Fruit fly (Drosophila melanogaster) whole organism, embryonic: Measurements from ENCODE around the gene RhoGAP5A.

ENCODE experiments used
- Abd-B ChIP-seq: fragments of 200-800 bp; sonication (Bioruptor generic); optimal IDR thresholded peaks from 2 replicates; lab custom pipeline; 2018; ENCODE audit warnings: missing biosample characterization, mild to moderate bottlenecking, missing genetic modification characterization, moderate library complexity
- Aef1 ChIP-seq: fragments of 200-800 bp; sonication (Bioruptor generic); IDR thresholded peaks from 3 replicates; pipeline ENCODE4 v1.3.6; 2022; ENCODE audit warnings: missing biosample characterization, missing genetic modification characterization
- BEAF-32 ChIP-seq: fragments of 200-800 bp; sonication (Bioruptor generic); optimal IDR thresholded peaks from 3 replicates; lab custom pipeline; 2017; ENCODE audit warnings: missing biosample characterization, missing genetic modification characterization, mild to moderate bottlenecking, moderate library complexity, missing genetic modification reagents
- CG10147 ChIP-seq: fragments of 200-800 bp; sonication (Bioruptor generic); optimal IDR thresholded peaks from 2 replicates; lab custom pipeline; 2019; ENCODE audit warnings: missing biosample characterization, mild to moderate bottlenecking, missing genetic modification characterization, moderate library complexity
- CG1024 ChIP-seq: fragments of 200-800 bp; sonication (Bioruptor generic); IDR thresholded peaks from 2 replicates; pipeline ENCODE4 v1.3.6; 2022; ENCODE audit warnings: missing biosample characterization, missing genetic modification characterization
- CG10565 ChIP-seq: fragments of 200-800 bp; sonication (Bioruptor generic); optimal IDR thresholded peaks from 3 replicates; lab custom pipeline; 2016; ENCODE audit warnings: missing biosample characterization, mild to moderate bottlenecking, missing genetic modification characterization
- CG11695 ChIP-seq: fragments of 200-800 bp; sonication (Bioruptor generic); IDR thresholded peaks from 3 replicates; pipeline ENCODE4 v1.3.6; 2022; ENCODE audit warnings: missing biosample characterization, missing genetic modification characterization
- CG12071 ChIP-seq: fragments of 200-800 bp; sonication (Bioruptor generic); optimal IDR thresholded peaks from 3 replicates; lab custom pipeline; 2018; ENCODE audit warnings: missing biosample characterization, mild to moderate bottlenecking, missing genetic modification characterization
- CG12104 ChIP-seq: fragments of 200-800 bp; sonication (Bioruptor generic); optimal IDR thresholded peaks from 3 replicates; lab custom pipeline; 2016; ENCODE audit warnings: missing biosample characterization, missing genetic modification characterization
- CG12659 ChIP-seq: fragments of 200-800 bp; sonication (Bioruptor generic); optimal IDR thresholded peaks from 3 replicates; lab custom pipeline; 2017; ENCODE audit warnings: mild to moderate bottlenecking, missing biosample characterization, missing genetic modification reagents, missing genetic modification characterization
- CG13123 ChIP-seq: fragments of 200-800 bp; sonication (Bioruptor generic); optimal IDR thresholded peaks from 2 replicates; lab custom pipeline; 2016; ENCODE audit warnings: missing biosample characterization, missing genetic modification characterization
- CG13424 ChIP-seq: fragments of 200-800 bp; sonication (Bioruptor generic); optimal IDR thresholded peaks from 2 replicates; lab custom pipeline; 2019; ENCODE audit warnings: missing biosample characterization, mild to moderate bottlenecking, missing genetic modification characterization, moderate library complexity
- CG14441 ChIP-seq: fragments of 200-800 bp; sonication (Bioruptor generic); IDR thresholded peaks from 2 replicates; pipeline ENCODE4 v1.3.6; 2022; ENCODE audit warnings: missing biosample characterization, missing genetic modification characterization
- CG16815 ChIP-seq: fragments of 200-800 bp; sonication (Bioruptor generic); optimal IDR thresholded peaks from 3 replicates; lab custom pipeline; 2017; ENCODE audit warnings: missing biosample characterization, mild to moderate bottlenecking, missing genetic modification characterization
- CG18619 ChIP-seq: fragments of 200-800 bp; sonication (Bioruptor generic); optimal IDR thresholded peaks from 3 replicates; lab custom pipeline; 2017; ENCODE audit warnings: missing biosample characterization, mild to moderate bottlenecking, missing genetic modification characterization
- CG2712 ChIP-seq: fragments of 200-800 bp; optimal IDR thresholded peaks from 3 replicates; lab custom pipeline; 2019; ENCODE audit warnings: missing biosample characterization, mild to moderate bottlenecking, missing genetic modification characterization, moderate library complexity
- CG30020 ChIP-seq: fragments of 200-800 bp; optimal IDR thresholded peaks from 2 replicates; lab custom pipeline; 2019; ENCODE audit warnings: missing biosample characterization, mild to moderate bottlenecking, missing genetic modification characterization, moderate library complexity
- CG3838 ChIP-seq: fragments of 200-800 bp; sonication (Bioruptor generic); optimal IDR thresholded peaks from 3 replicates; lab custom pipeline; 2016; ENCODE audit warnings: missing biosample characterization, missing genetic modification characterization
- CG4424 ChIP-seq: fragments of 200-800 bp; sonication (Bioruptor generic); optimal IDR thresholded peaks from 3 replicates; lab custom pipeline; 2016; ENCODE audit warnings: missing biosample characterization, missing genetic modification characterization
- CG4820 ChIP-seq: fragments of 200-800 bp; sonication (Bioruptor generic); optimal IDR thresholded peaks from 3 replicates; lab custom pipeline; 2016; ENCODE audit warnings: missing biosample characterization, missing genetic modification characterization
- CG6254 ChIP-seq: fragments of 200-800 bp; sonication (Bioruptor generic); optimal IDR thresholded peaks from 3 replicates; lab custom pipeline; 2017; ENCODE audit warnings: mild to moderate bottlenecking, missing biosample characterization, missing genetic modification reagents, missing genetic modification characterization
- CG7745 ChIP-seq: fragments of 200-800 bp; sonication (Bioruptor generic); optimal IDR thresholded peaks from 2 replicates; lab custom pipeline; 2018; ENCODE audit warnings: missing biosample characterization, mild to moderate bottlenecking, missing genetic modification characterization, moderate library complexity
- CG8388 ChIP-seq: fragments of 200-800 bp; sonication (Bioruptor generic); optimal IDR thresholded peaks from 2 replicates; lab custom pipeline; 2019; ENCODE audit warnings: missing biosample characterization, mild to moderate bottlenecking, missing genetic modification characterization, moderate library complexity
- CG8924 ChIP-seq: fragments of 200-800 bp; optimal IDR thresholded peaks from 3 replicates; lab custom pipeline; 2019; ENCODE audit warnings: missing biosample characterization, mild to moderate bottlenecking, missing genetic modification characterization, moderate library complexity
- Fer1 ChIP-seq: fragments of 200-800 bp; sonication (Bioruptor generic); optimal IDR thresholded peaks from 2 replicates; lab custom pipeline; 2017; ENCODE audit warnings: missing biosample characterization, mild to moderate bottlenecking, missing genetic modification characterization
- Fer3 ChIP-seq: fragments of 200-800 bp; sonication (Bioruptor generic); optimal IDR thresholded peaks from 2 replicates; lab custom pipeline; 2018; ENCODE audit warnings: missing biosample characterization, mild to moderate bottlenecking, missing genetic modification characterization, moderate library complexity
- H15 ChIP-seq: fragments of 200-800 bp; sonication (Bioruptor generic); IDR thresholded peaks from 3 replicates; pipeline ENCODE4 v1.3.6; 2022; ENCODE audit warnings: missing biosample characterization, missing genetic modification characterization
- Hr78 ChIP-seq, 2 experiments: fragments of 200-800 bp in 1 of 2; fragments of >200 bp in 1 of 2; sonication (Bioruptor generic) in 1 of 2; optimal IDR thresholded peaks; 2 replicates each; lab custom pipeline; 2017 to 2019; ENCODE audit warnings: missing biosample characterization in 2 of 2, missing genetic modification characterization in 2 of 2, mild to moderate bottlenecking in 1 of 2, moderate library complexity in 1 of 2
- Lim3 ChIP-seq: fragments of 200-800 bp; sonication (Bioruptor generic); IDR thresholded peaks from 2 replicates; pipeline ENCODE4 v1.3.6; 2022; ENCODE audit warnings: missing biosample characterization, missing genetic modification characterization
- MTF-1 ChIP-seq: fragments of 200-800 bp; sonication (Bioruptor generic); optimal IDR thresholded peaks from 2 replicates; lab custom pipeline; 2018; ENCODE audit warnings: missing biosample characterization, mild to moderate bottlenecking, missing genetic modification characterization, borderline replicate concordance
- NC2β ChIP-seq: fragments of 200-800 bp; sonication (Bioruptor generic); optimal IDR thresholded peaks from 2 replicates; lab custom pipeline; 2016; ENCODE audit warnings: missing biosample characterization, missing genetic modification characterization
- Ravus ChIP-seq: fragments of 200-800 bp; sonication (Bioruptor generic); IDR thresholded peaks from 2 replicates; pipeline ENCODE4 v1.3.6; 2022; ENCODE audit warnings: missing biosample characterization, missing genetic modification characterization
- Side ChIP-seq: fragments of 200-800 bp; sonication (Bioruptor generic); optimal IDR thresholded peaks from 2 replicates; lab custom pipeline; 2016; ENCODE audit warnings: missing biosample characterization, missing genetic modification characterization
- Ssrp ChIP-seq: fragments of 200-800 bp; sonication (Bioruptor generic); optimal IDR thresholded peaks from 2 replicates; lab custom pipeline; 2018; ENCODE audit warnings: missing biosample characterization, mild to moderate bottlenecking, missing genetic modification characterization, moderate library complexity
- Stat92E ChIP-seq, 3 experiments: fragments of >200 bp in 2 of 3; fragments of 200-800 bp in 1 of 3; sonication (Bioruptor generic) in 1 of 3; optimal IDR thresholded peaks; 2 replicates each; lab custom pipeline; 2017 to 2019; ENCODE audit warnings: missing biosample characterization in 3 of 3, missing genetic modification characterization in 3 of 3, mild to moderate bottlenecking in 1 of 3, moderate library complexity in 1 of 3
- TFAM ChIP-seq: fragments of 200-800 bp; sonication (Bioruptor generic); optimal IDR thresholded peaks from 2 replicates; lab custom pipeline; 2017; ENCODE audit warnings: missing biosample characterization, missing genetic modification characterization, inconsistent platforms
- bbx ChIP-seq: fragments of 200-800 bp; sonication (Bioruptor generic); IDR thresholded peaks from 2 replicates; pipeline ENCODE4 v1.3.6; 2022; ENCODE audit warnings: missing biosample characterization, missing genetic modification characterization; ENCODE audit not compliant: partially characterized antibody
- fd64A ChIP-seq: fragments of 200-800 bp; sonication (Bioruptor generic); optimal IDR thresholded peaks from 3 replicates; lab custom pipeline; 2018; ENCODE audit warnings: missing biosample characterization, mild to moderate bottlenecking, missing genetic modification characterization
- ftz-f1 ChIP-seq: fragments of 200-800 bp; sonication (Bioruptor generic); optimal IDR thresholded peaks from 2 replicates; lab custom pipeline; 2016; ENCODE audit warnings: missing biosample characterization, missing genetic modification characterization
- hth ChIP-seq: fragments of >200 bp; optimal IDR thresholded peaks from 2 replicates; lab custom pipeline; 2017; ENCODE audit warnings: inconsistent platforms
- jing ChIP-seq: fragments of 200-800 bp; sonication (Bioruptor generic); optimal IDR thresholded peaks from 2 replicates; lab custom pipeline; 2018; ENCODE audit warnings: missing biosample characterization, mild to moderate bottlenecking, missing genetic modification characterization
- lilli ChIP-seq: fragments of 200-800 bp; sonication (Bioruptor generic); optimal IDR thresholded peaks from 3 replicates; lab custom pipeline; 2016; ENCODE audit warnings: missing biosample characterization, missing genetic modification characterization
- luna ChIP-seq: fragments of 200-800 bp; sonication (Bioruptor generic); optimal IDR thresholded peaks from 2 replicates; lab custom pipeline; 2016; ENCODE audit warnings: missing biosample characterization, missing genetic modification characterization
- otp ChIP-seq: fragments of 200-800 bp; sonication (Bioruptor generic); IDR thresholded peaks from 3 replicates; pipeline ENCODE4, ENCODE4 v1.3.6; 2022; ENCODE audit warnings: missing biosample characterization, missing genetic modification characterization
- sim ChIP-seq: fragments of 200-800 bp; sonication (Bioruptor generic); IDR thresholded peaks from 2 replicates; pipeline ENCODE4 v1.3.6; 2022; ENCODE audit warnings: missing biosample characterization, missing genetic modification characterization
- sob ChIP-seq: fragments of 200-800 bp; sonication (Bioruptor generic); IDR thresholded peaks from 2 replicates; pipeline ENCODE4 v1.3.6; 2022; ENCODE audit warnings: missing biosample characterization, missing genetic modification characterization
- sqz ChIP-seq: fragments of 200-800 bp; sonication (Bioruptor generic); optimal IDR thresholded peaks from 3 replicates; lab custom pipeline; 2018; ENCODE audit warnings: missing biosample characterization, mild to moderate bottlenecking, missing genetic modification characterization
- sug ChIP-seq: fragments of 200-800 bp; optimal IDR thresholded peaks from 2 replicates; lab custom pipeline; 2019; ENCODE audit warnings: missing biosample characterization, mild to moderate bottlenecking, missing genetic modification characterization, moderate library complexity
- tna ChIP-seq: fragments of 200-800 bp; sonication (Bioruptor generic); IDR thresholded peaks from 2 replicates; pipeline ENCODE4 v1.3.6; 2022; ENCODE audit warnings: missing biosample characterization, missing genetic modification characterization; ENCODE audit not compliant: partially characterized antibody
- tup ChIP-seq: fragments of 200-800 bp; sonication (Bioruptor generic); optimal IDR thresholded peaks from 2 replicates; lab custom pipeline; 2016; ENCODE audit warnings: missing biosample characterization, mild to moderate bottlenecking, missing genetic modification characterization, moderate library complexity
- wek ChIP-seq: fragments of 200-800 bp; sonication (Bioruptor generic); optimal IDR thresholded peaks from 3 replicates; lab custom pipeline; 2018; ENCODE audit warnings: missing biosample characterization, mild to moderate bottlenecking, missing genetic modification characterization, moderate library complexity

RhoGAP5A gene

DNA sequence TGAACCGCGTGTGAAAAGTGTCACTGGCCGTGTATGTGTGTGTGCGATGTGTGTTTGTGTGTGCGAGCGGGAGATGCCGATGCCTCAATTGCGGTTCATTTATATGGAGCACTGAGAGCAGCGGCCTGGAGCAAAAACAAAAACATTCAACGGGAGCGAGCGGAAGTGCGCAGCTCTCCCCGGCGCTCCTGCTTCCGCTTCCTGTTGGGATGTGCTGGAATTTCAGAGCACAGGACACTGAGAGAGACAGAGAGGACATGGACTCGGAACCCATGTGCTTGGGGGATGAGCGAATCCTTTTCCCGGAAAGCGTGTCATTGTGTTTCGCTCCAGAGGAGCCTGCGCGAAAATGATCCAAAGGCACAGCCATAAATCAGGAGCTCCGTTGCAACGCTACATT is 45.6 kb upstream of the RhoGAP5A start (continued):
- no peak for TF ChIP-seq NC2β (GFP tag; lab: Kevin White, UChicago)
- peak; percentile 82 for TF ChIP-seq Fer1
- TF ChIP-seq sob (GFP tag; lab: Robert Waterston, UW) = no peak
- TF ChIP-seq H15 = no peak
- no peak for TF ChIP-seq CG3838 (GFP tag; lab: Kevin White, UChicago)
- TF ChIP-seq CG8388 (GFP tag; lab: Kevin White, UChicago) = no peak
- no peak for TF ChIP-seq sug
- TF ChIP-seq CG16815 (GFP tag; lab: Kevin White, UChicago) = no peak
- no peak for TF ChIP-seq CG7745 (tag; lab: Kevin White, UChicago)
- no peak for TF ChIP-seq CG30020 (tag; lab: Kevin White, UChicago)
- TF ChIP-seq Fer3 (tag; lab: Kevin White, UChicago) = peak; percentile 10
- TF ChIP-seq TFAM (GFP tag; lab: Kevin White, UChicago) = no peak
- no peak for TF ChIP-seq Ravus (GFP tag; lab: Robert Waterston, UW)
- no peak for TF ChIP-seq CG4424
- no peak for TF ChIP-seq CG13424 (tag; lab: Kevin White, UChicago)
- no peak for TF ChIP-seq tna (GFP tag; lab: Robert Waterston, UW)
- TF ChIP-seq CG11695 (GFP tag; lab: Robert Waterston, UW) = no peak
- 0 out of 3 replicates have a peak, but pooled peaks have one; percentile 27 for TF ChIP-seq otp (GFP tag; lab: Robert Waterston, UW)
- TF ChIP-seq lilli = no peak
- no peak for TF ChIP-seq CG12104
- TF ChIP-seq bbx (GFP tag; lab: Robert Waterston, UW) = no peak
- no peak for TF ChIP-seq ftz-f1 (GFP tag; lab: Kevin White, UChicago)
- TF ChIP-seq CG4820 (GFP tag; lab: Kevin White, UChicago) = no peak
- no peak for TF ChIP-seq tup
- TF ChIP-seq Aef1 (GFP tag; lab: Robert Waterston, UW) = no peak
- no peak for TF ChIP-seq luna (GFP tag; lab: Kevin White, UChicago)
- TF ChIP-seq hth (lab: Kevin White, UChicago) = no peak
- TF ChIP-seq CG6254 (GFP tag; lab: Kevin White, UChicago) = peak; percentile 51
- no peak for TF ChIP-seq sim (GFP tag; lab: Robert Waterston, UW)
- no peak for TF ChIP-seq CG12659
- no peak for TF ChIP-seq CG2712
- TF ChIP-seq CG18619 (GFP tag; lab: Kevin White, UChicago) = no peak
- TF ChIP-seq CG13123 = no peak
- TF ChIP-seq Lim3 = no peak
- TF ChIP-seq Ssrp (tag; lab: Kevin White, UChicago) = no peak
- TF ChIP-seq CG14441 (GFP tag; lab: Robert Waterston, UW) = no peak
- no peak for TF ChIP-seq BEAF-32 (GFP tag; lab: Kevin White, UChicago)
- no peak for TF ChIP-seq Abd-B (GFP tag; lab: Kevin White, UChicago)
- no peak for TF ChIP-seq sqz
- TF ChIP-seq Hr78 (GFP tag; optimal IDR thresholded peaks at IDR 0.05; lab: Kevin White, UChicago) = no peak
- TF ChIP-seq jing (GFP tag; lab: Kevin White, UChicago) = no peak
- TF ChIP-seq MTF-1 (GFP tag; lab: Kevin White, UChicago) = peak; percentile 46
- no peak for TF ChIP-seq Stat92E (GFP tag; optimal IDR thresholded peaks at IDR 0.05; lab: Kevin White, UChicago)
- no peak for TF ChIP-seq CG10565 (GFP tag; lab: Kevin White, UChicago)
- TF ChIP-seq CG10147 = no peak
- no peak for TF ChIP-seq CG1024 (GFP tag; lab: Robert Waterston, UW)
- peak; percentile 1 for TF ChIP-seq fd64A (GFP tag; lab: Kevin White, UChicago)
- TF ChIP-seq Side = no peak
- TF ChIP-seq wek = peak; percentile 39
- no peak for TF ChIP-seq CG8924 (tag; lab: Kevin White, UChicago)
- peak; percentile 77 for TF ChIP-seq CG12071 (GFP tag; lab: Kevin White, UChicago)
